Fruit fly (Drosophila melanogaster) whole organism, pupa: ENCODE data around the gene rha.
A peak's percentile ranks its signal among the peaks of the same experiment; 100 is the strongest.

ENCODE experiments used
- CG10348 ChIP-seq: fragments of 200-800 bp; sonication (Bioruptor generic); IDR thresholded peaks from 2 replicates; pipeline ENCODE4 v1.3.6; 2022; ENCODE audit warnings: missing biosample characterization, missing genetic modification characterization
- CG12605 ChIP-seq: fragments of 200-800 bp; sonication (Bioruptor generic); IDR thresholded peaks from 2 replicates; pipeline ENCODE4 v1.3.6; 2022; ENCODE audit warnings: missing biosample characterization, missing genetic modification characterization
- CG13204 ChIP-seq: fragments of 200-800 bp; sonication (Bioruptor generic); optimal IDR thresholded peaks from 2 replicates; lab custom pipeline; 2018; ENCODE audit warnings: missing biosample characterization, mild to moderate bottlenecking, missing genetic modification characterization, moderate library complexity
- CG14655 ChIP-seq: fragments of 200-800 bp; sonication (Bioruptor generic); optimal IDR thresholded peaks from 3 replicates; lab custom pipeline; 2017; ENCODE audit warnings: mild to moderate bottlenecking, missing biosample characterization, missing genetic modification reagents, missing genetic modification characterization
- CG15710 ChIP-seq: fragments of 200-800 bp; sonication (Bioruptor generic); optimal IDR thresholded peaks from 2 replicates; lab custom pipeline; 2018; ENCODE audit warnings: missing biosample characterization, mild to moderate bottlenecking, missing genetic modification characterization, moderate library complexity
- CG17806 ChIP-seq: fragments of 200-800 bp; sonication (Bioruptor generic); optimal IDR thresholded peaks from 2 replicates; lab custom pipeline; 2018; ENCODE audit warnings: missing biosample characterization, mild to moderate bottlenecking, missing genetic modification characterization, moderate library complexity
- CG32121 ChIP-seq: fragments of 200-800 bp; sonication (Bioruptor generic); IDR thresholded peaks from 2 replicates; pipeline ENCODE4 v1.3.6; 2022; ENCODE audit warnings: missing biosample characterization, missing genetic modification characterization
- CG34367 ChIP-seq: fragments of 200-800 bp; sonication (Bioruptor generic); optimal IDR thresholded peaks from 2 replicates; lab custom pipeline; 2018; ENCODE audit warnings: missing biosample characterization, mild to moderate bottlenecking, missing genetic modification characterization
- CG4496 ChIP-seq: fragments of 200-800 bp; sonication (Bioruptor generic); IDR thresholded peaks from 3 replicates; pipeline ENCODE4 v1.3.6; 2022; ENCODE audit warnings: missing biosample characterization, missing genetic modification characterization
- CG8159 ChIP-seq: fragments of 200-800 bp; sonication (Bioruptor generic); optimal IDR thresholded peaks from 3 replicates; lab custom pipeline; 2018; ENCODE audit warnings: missing biosample characterization, mild to moderate bottlenecking, missing genetic modification characterization, moderate library complexity
- CG8301 ChIP-seq: fragments of 200-800 bp; sonication (Bioruptor generic); optimal IDR thresholded peaks from 2 replicates; lab custom pipeline; 2018; ENCODE audit warnings: missing biosample characterization, mild to moderate bottlenecking, missing genetic modification characterization
- CG9948 ChIP-seq: fragments of 200-800 bp; sonication (Bioruptor generic); optimal IDR thresholded peaks from 2 replicates; lab custom pipeline; 2018; ENCODE audit warnings: missing biosample characterization, mild to moderate bottlenecking, missing genetic modification characterization, moderate library complexity
- D1 ChIP-seq: fragments of 200-800 bp; sonication (Bioruptor generic); optimal IDR thresholded peaks from 2 replicates; lab custom pipeline; 2018; ENCODE audit warnings: missing biosample characterization, mild to moderate bottlenecking, missing genetic modification characterization, moderate library complexity
- EcR ChIP-seq: fragments of 200-800 bp; sonication (Bioruptor generic); optimal IDR thresholded peaks from 3 replicates; lab custom pipeline; 2019; ENCODE audit warnings: missing biosample characterization, missing genetic modification characterization, mild to moderate bottlenecking, moderate library complexity, missing genetic modification reagents
- Ets98B ChIP-seq: fragments of 200-800 bp; sonication (Bioruptor generic); IDR thresholded peaks from 2 replicates; pipeline ENCODE4 v1.3.6; 2022; ENCODE audit warnings: missing biosample characterization, missing genetic modification characterization
- Pif1A ChIP-seq: fragments of 200-800 bp; sonication (Bioruptor generic); optimal IDR thresholded peaks from 3 replicates; lab custom pipeline; 2016; ENCODE audit warnings: missing biosample characterization, missing genetic modification characterization
- Pif1B ChIP-seq: fragments of 200-800 bp; sonication (Bioruptor generic); optimal IDR thresholded peaks from 3 replicates; lab custom pipeline; 2016; ENCODE audit warnings: missing biosample characterization, missing genetic modification characterization
- Snoo ChIP-seq: fragments of 200-800 bp; sonication (Bioruptor generic); optimal IDR thresholded peaks from 3 replicates; lab custom pipeline; 2017; ENCODE audit warnings: missing biosample characterization, mild to moderate bottlenecking, missing genetic modification characterization, inconsistent platforms
- fd96Ca ChIP-seq: fragments of 200-800 bp; sonication (Bioruptor generic); IDR thresholded peaks from 3 replicates; pipeline ENCODE4 v1.3.6; 2022; ENCODE audit warnings: missing biosample characterization, missing genetic modification characterization
- gl ChIP-seq: fragments of 200-800 bp; sonication (Bioruptor generic); optimal IDR thresholded peaks from 2 replicates; lab custom pipeline; 2018; ENCODE audit warnings: missing biosample characterization, mild to moderate bottlenecking, missing genetic modification characterization
- rn ChIP-seq: fragments of 200-800 bp; sonication (Bioruptor generic); IDR thresholded peaks from 2 replicates; pipeline ENCODE4 v1.3.6; 2022; ENCODE audit warnings: missing biosample characterization, missing genetic modification characterization

rha gene

dm6 chr3R:25302239-25302638 lies 37.8 kb upstream of the rha start, which contains the start of gene CG31370:
TSS of gene CG31370 (plus strand) at chr3R:25302464.
- TF ChIP-seq CG12605 (GFP tag; lab: Robert Waterston, UW) (no peak), CG14655 (GFP tag; lab: Kevin White, UChicago) (no peak)

dm6 chr3R:25303857-25304440 lies 36.1 kb upstream of the rha start, which contains the start of gene CG31436:
TSS of gene CG31436 (plus strand) at chr3R:25304137.
- no peak for TF ChIP-seq CG12605 (GFP tag; lab: Robert Waterston, UW)
- TF ChIP-seq CG34367, result no peak
- TF ChIP-seq CG4496, result no peak
- no peak for TF ChIP-seq CG14655 (GFP tag; lab: Kevin White, UChicago)
- no peak for TF ChIP-seq Pif1B
- no peak for TF ChIP-seq CG15710 (tag; lab: Kevin White, UChicago)
- no peak for TF ChIP-seq CG32121 (GFP tag; lab: Robert Waterston, UW)
- peak; percentile 74 for TF ChIP-seq EcR (GFP tag; lab: Kevin White, UChicago)
- no peak for TF ChIP-seq gl

dm6 chr3R:25305822-25306544 lies 34.1 kb upstream of the rha start:
- TF ChIP-seq fd96Ca (no peak), CG15710 (tag; lab: Kevin White, UChicago) (no peak), Ets98B (GFP tag; lab: Robert Waterston, UW) (no peak), CG8301 (tag; lab: Kevin White, UChicago) (no peak), rn (GFP tag; lab: Robert Waterston, UW) (no peak), CG12605 (GFP tag; lab: Robert Waterston, UW) (no peak), CG8159 (tag; lab: Kevin White, UChicago) (no peak), Pif1A (GFP tag; lab: Kevin White, UChicago) (no peak), D1 (tag; lab: Kevin White, UChicago) (no peak), CG13204 (no peak), CG32121 (GFP tag; lab: Robert Waterston, UW) (no peak), CG34367 (no peak), CG14655 (GFP tag; lab: Kevin White, UChicago) (no peak), CG4496 (no peak), CG9948 (tag; lab: Kevin White, UChicago) (no peak), Snoo (tag; lab: Kevin White, UChicago) (no peak), CG10348 (no peak), Pif1B (no peak)

dm6 chr3R:25308228-25308627 lies 31.8 kb upstream of the rha start, which contains the start of gene CG10550:
TSS of gene CG10550 (minus strand) at chr3R:25308391.
- TF ChIP-seq Pif1A (GFP tag; lab: Kevin White, UChicago), result no peak
- no peak for TF ChIP-seq rn (GFP tag; lab: Robert Waterston, UW)
- TF ChIP-seq CG15710 (tag; lab: Kevin White, UChicago), result no peak
- no peak for TF ChIP-seq CG10348
- no peak for TF ChIP-seq CG4496
- TF ChIP-seq CG13204, result no peak
- TF ChIP-seq gl, result no peak
- no peak for TF ChIP-seq CG9948 (tag; lab: Kevin White, UChicago)
- no peak for TF ChIP-seq CG8301 (tag; lab: Kevin White, UChicago)
- no peak for TF ChIP-seq CG8159 (tag; lab: Kevin White, UChicago)

- TF ChIP-seq CG12605 (GFP tag; lab: Robert Waterston, UW) (no peak), rn (GFP tag; lab: Robert Waterston, UW) (no peak), CG10348 (no peak), CG4496 (no peak), CG34367 (no peak), CG14655 (GFP tag; lab: Kevin White, UChicago) (no peak), CG9948 (tag; lab: Kevin White, UChicago) (no peak), CG15710 (tag; lab: Kevin White, UChicago) (no peak), gl (no peak), CG13204 (no peak), EcR (GFP tag; lab: Kevin White, UChicago) (no peak), Ets98B (GFP tag; lab: Robert Waterston, UW) (no peak), CG17806 (tag; lab: Kevin White, UChicago) (no peak), CG8159 (tag; lab: Kevin White, UChicago) (no peak), Pif1A (GFP tag; lab: Kevin White, UChicago) (no peak)
These were observed 30.9 kb upstream of the rha start for dm6 chr3R:25309175-25309574.

- TF ChIP-seq CG4496, result no peak
- no peak for TF ChIP-seq Pif1A (GFP tag; lab: Kevin White, UChicago)
- TF ChIP-seq fd96Ca, result no peak
- TF ChIP-seq CG17806 (tag; lab: Kevin White, UChicago), result no peak
- TF ChIP-seq CG13204, result no peak
- TF ChIP-seq Pif1B, result no peak
- TF ChIP-seq, all 21 proteins: peak for 0
These were observed 29.2 kb upstream of the rha start, which contains the start of gene CG31099 for dm6 chr3R:25310843-25311242. TSS of gene CG31099 (minus strand) at chr3R:25310943.
